Worm (Caenorhabditis elegans): ENCODE results near the gene oac-58.

DNA sequence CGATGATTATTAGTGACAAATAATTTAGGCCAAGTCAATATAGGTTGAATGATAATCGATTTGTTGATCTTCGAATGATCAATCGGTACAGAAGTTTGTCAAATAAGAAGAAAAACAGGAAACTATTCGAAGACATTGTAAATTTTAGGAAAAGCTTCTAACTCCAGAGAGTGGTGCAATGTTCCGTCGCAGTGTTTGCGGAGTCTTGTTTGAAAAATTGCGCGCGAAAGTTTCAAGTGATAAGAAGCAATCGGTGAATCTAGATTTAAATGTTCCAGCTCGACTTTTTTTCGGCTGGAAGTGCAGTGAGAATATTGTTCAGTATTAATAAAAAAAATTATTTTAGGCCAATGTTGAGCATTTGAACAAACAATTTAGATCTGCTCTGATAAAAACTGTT lies 23.2 kb upstream of the oac-58 start:
- TF ChIP-seq C08G9.2 (tag; optimal IDR thresholded peaks at IDR 0.05) = no peak
- no peak for TF ChIP-seq nhr-11 (tag; optimal IDR thresholded peaks at IDR 0.05)
- TF ChIP-seq npax-4 (tag; optimal IDR thresholded peaks at IDR 0.05) = no peak
- no peak for TF ChIP-seq fkh-10 (GFP tag; optimal IDR thresholded peaks at IDR 0.05)
- no peak for TF ChIP-seq unc-86 (tag; optimal IDR thresholded peaks at IDR 0.05)
- no peak for TF ChIP-seq ets-4 (tag; optimal IDR thresholded peaks at IDR 0.05)
- TF ChIP-seq ceh-9 (tag; optimal IDR thresholded peaks at IDR 0.05) = no peak
- TF ChIP-seq elt-2 (tag; optimal IDR thresholded peaks at IDR 0.05) = no peak
- TF ChIP-seq fkh-6 (tag; optimal IDR thresholded peaks at IDR 0.05) = no peak
- TF ChIP-seq sox-2 (GFP tag; IDR thresholded peaks at IDR 0.05) = no peak
- no peak for TF ChIP-seq ceh-22 (tag; optimal IDR thresholded peaks at IDR 0.05)
- no peak for TF ChIP-seq ztf-16 (tag; optimal IDR thresholded peaks at IDR 0.05)
- TF ChIP-seq tbx-7 (tag; optimal IDR thresholded peaks at IDR 0.05) = no peak
